Worm (Caenorhabditis elegans) whole organism, L4 larva: ENCODE measurements around the gene K06H6.4.

ENCODE experiments used
- Y48G9A.11 ChIP-seq: fragments of 200-800 bp; sonication (Bioruptor generic); IDR thresholded peaks from 2 replicates; pipeline ENCODE4 v1.3.6; 2022; ENCODE audit warnings: missing genetic modification reagents, missing genetic modification characterization, missing compliant biosample characterization
- ZK546.5 ChIP-seq, 2 experiments: sonication (generic microtip); optimal IDR thresholded peaks; 2 replicates each; lab custom pipeline; 2017; ENCODE audit warnings: missing biosample characterization in 2 of 2, missing genetic modification characterization in 2 of 2
- ama-1 ChIP-seq: fragments of 150-350 bp; optimal IDR thresholded peaks from 2 replicates; lab custom pipeline; 2014; ENCODE audit warnings: inconsistent platforms, mixed read lengths
- ceh-82 ChIP-seq: sonication (generic microtip); optimal IDR thresholded peaks from 2 replicates; lab custom pipeline; 2017; ENCODE audit warnings: missing biosample characterization, missing genetic modification characterization
- ces-1 ChIP-seq: fragments of 150-350 bp; sonication (generic microtip); optimal IDR thresholded peaks from 4 replicates; lab custom pipeline; 2014; ENCODE audit warnings: missing biosample characterization, missing genetic modification reagents, missing genetic modification characterization
- dve-1 ChIP-seq: sonication (generic microtip); optimal IDR thresholded peaks from 2 replicates; lab custom pipeline; 2017; ENCODE audit warnings: antibody characterized with exemption, mild to moderate bottlenecking, missing genetic modification characterization, missing compliant biosample characterization; ENCODE audit not compliant: insufficient read depth
- fkh-10 ChIP-seq: fragments of 150-350 bp; optimal IDR thresholded peaks from 2 replicates; lab custom pipeline; 2014; ENCODE audit warnings: missing biosample characterization, missing genetic modification reagents, missing genetic modification characterization
- lin-39 ChIP-seq: fragments of 150-350 bp; optimal IDR thresholded peaks from 2 replicates; lab custom pipeline; 2014; ENCODE audit warnings: missing biosample characterization, missing genetic modification reagents, missing genetic modification characterization
- lsy-2 ChIP-seq, 2 experiments: fragments of 150-350 bp in 1 of 2; sonication (generic microtip) in 1 of 2; optimal IDR thresholded peaks; 2 replicates each; lab custom pipeline; 2014 to 2017; ENCODE audit warnings: missing biosample characterization in 2 of 2, missing genetic modification characterization in 2 of 2
- mxl-2 ChIP-seq: fragments of 200-800 bp; sonication (Bioruptor generic); conservative IDR thresholded peaks from 2 replicates; pipeline ENCODE4 v1.3.6; 2022; ENCODE audit warnings: missing genetic modification reagents, missing genetic modification characterization, missing compliant biosample characterization
- nhr-11 ChIP-seq: fragments of 150-350 bp; optimal IDR thresholded peaks from 2 replicates; lab custom pipeline; 2014; ENCODE audit warnings: missing biosample characterization, missing genetic modification characterization
- nhr-77 ChIP-seq: fragments of 150-350 bp; optimal IDR thresholded peaks from 2 replicates; lab custom pipeline; 2014; ENCODE audit warnings: missing biosample characterization, missing genetic modification characterization
- snpc-4 ChIP-seq: fragments of 150-350 bp; optimal IDR thresholded peaks from 2 replicates; lab custom pipeline; 2014; ENCODE audit warnings: missing biosample characterization, missing genetic modification characterization

ce11 chrV:565984-566383 is 13.1 kb upstream of the K06H6.4 start, which contains the start of gene sri-73:
- no peak for TF ChIP-seq dve-1 (tag; lab: Kevin White, UChicago)
- no peak for TF ChIP-seq ama-1
- no peak for TF ChIP-seq Y48G9A.11
- TF ChIP-seq nhr-77 (tag; lab: Kevin White, UChicago) = no peak
- no peak for TF ChIP-seq lsy-2 (tag; optimal IDR thresholded peaks at IDR 0.05; lab: Kevin White, UChicago)
- no peak for TF ChIP-seq fkh-10
- TF ChIP-seq lin-39 (tag; lab: Kevin White, UChicago) = no peak
- no peak for TF ChIP-seq ZK546.5 (tag; optimal IDR thresholded peaks at IDR 0.05; lab: Kevin White, UChicago)
- TF ChIP-seq mxl-2 (GFP tag; lab: Robert Waterston, UW) = no peak
- no peak for TF ChIP-seq snpc-4 (tag; lab: Kevin White, UChicago)
- TF ChIP-seq ces-1 = no peak
- no peak for TF ChIP-seq ceh-82 (tag; lab: Kevin White, UChicago)
- TF ChIP-seq nhr-11 (tag; lab: Kevin White, UChicago) = no peak
